Worm (Caenorhabditis elegans): Measurements from ENCODE around the gene nhr-22.
A peak's percentile ranks its signal among the peaks of the same experiment; 100 is the strongest.

Gene nhr-22

DNA sequence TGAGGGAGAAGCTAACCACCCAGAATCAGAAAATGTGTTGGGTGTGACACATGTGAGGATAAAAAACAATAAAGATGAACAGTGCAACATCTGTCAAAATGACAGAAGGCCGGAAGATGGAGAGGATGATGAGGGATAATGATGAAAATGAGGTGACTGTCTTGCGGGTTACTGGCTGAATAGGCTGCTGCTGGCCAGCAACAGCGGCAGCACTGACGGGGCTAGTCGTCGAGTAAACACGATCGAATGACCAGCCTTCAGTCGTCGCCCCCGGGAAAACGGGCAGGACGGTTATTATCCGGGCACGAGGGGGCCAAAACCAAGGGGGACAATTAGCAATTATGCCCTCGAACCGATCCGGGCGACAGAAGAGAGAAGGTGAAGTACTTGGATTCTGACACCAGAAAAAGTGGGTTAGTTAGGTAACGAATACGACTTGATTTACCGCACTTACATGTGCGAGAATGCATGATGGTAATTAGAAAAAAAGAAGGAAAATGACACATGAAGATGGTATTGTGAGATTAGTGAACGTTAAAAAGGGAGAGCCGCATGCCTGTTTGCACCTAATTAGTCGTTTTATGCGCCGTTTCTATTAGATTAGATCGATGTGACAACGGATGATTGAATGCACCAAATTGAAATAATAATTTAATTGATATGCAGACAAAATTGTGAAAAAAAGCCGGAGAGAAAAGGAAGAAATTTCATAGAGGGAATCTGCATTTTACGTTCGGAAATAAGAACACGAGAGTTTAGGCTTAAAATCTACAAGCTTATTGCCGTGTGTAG is 37.7 kb downstream of the nhr-22 start:
- TF ChIP-seq ceh-2 (tag; optimal IDR thresholded peaks at IDR 0.05) (peak; percentile 20), ceh-31 (tag; optimal IDR thresholded peaks at IDR 0.05) (peak; percentile 83), unc-3 (GFP tag; conservative IDR thresholded peaks at IDR 0.05) (no peak), unc-3 (tag; optimal IDR thresholded peaks at IDR 0.05) (no peak), tbx-2 (tag; optimal IDR thresholded peaks at IDR 0.05) (peak; percentile 48), che-1 (tag; optimal IDR thresholded peaks at IDR 0.05) (no peak), unc-42 (tag; optimal IDR thresholded peaks at IDR 0.05) (peak; percentile 55), ets-4 (tag; optimal IDR thresholded peaks at IDR 0.05) (no peak), fkh-6 (tag; optimal IDR thresholded peaks at IDR 0.05) (peak; percentile 4), sdc-2 (tag; optimal IDR thresholded peaks at IDR 0.05) (peak; percentile 13), dmd-4 (tag; optimal IDR thresholded peaks at IDR 0.05; ENCODE audit: borderline replicate concordance) (no peak), ref-2 (tag; optimal IDR thresholded peaks at IDR 0.05) (peak; percentile 14), ceh-18 (tag; optimal IDR thresholded peaks at IDR 0.05) (peak; percentile 9)

DNA sequence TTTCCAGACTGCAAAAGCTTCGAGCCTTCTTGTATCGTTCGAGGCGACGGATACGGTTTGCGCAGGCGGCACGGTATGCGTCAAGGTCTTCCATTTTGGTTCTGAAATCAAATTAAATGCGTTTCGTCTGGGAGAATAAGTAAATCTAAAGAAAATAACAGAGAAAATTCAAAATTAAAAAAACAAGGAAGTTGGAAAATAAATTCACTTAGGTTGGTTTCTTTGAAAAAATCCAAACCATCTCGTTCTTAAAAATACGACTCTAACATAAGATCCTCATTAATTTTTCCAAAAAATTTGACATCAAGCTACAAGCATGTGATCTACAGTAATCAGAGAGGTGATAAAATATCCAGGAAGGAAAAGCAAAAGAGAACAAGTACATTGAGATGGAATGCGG is 39.4 kb downstream of the nhr-22 start, which contains the start of gene T25D10.4:
Gene T25D10.4 (minus strand): TSS at position 101 of the 400 bp plus-strand sequence.
- TF ChIP-seq pax-1 (tag; optimal IDR thresholded peaks at IDR 0.05), result no peak
- TF ChIP-seq syd-9 (tag; optimal IDR thresholded peaks at IDR 0.05), result no peak
- no peak for TF ChIP-seq ceh-24 (tag; optimal IDR thresholded peaks at IDR 0.05)

DNA sequence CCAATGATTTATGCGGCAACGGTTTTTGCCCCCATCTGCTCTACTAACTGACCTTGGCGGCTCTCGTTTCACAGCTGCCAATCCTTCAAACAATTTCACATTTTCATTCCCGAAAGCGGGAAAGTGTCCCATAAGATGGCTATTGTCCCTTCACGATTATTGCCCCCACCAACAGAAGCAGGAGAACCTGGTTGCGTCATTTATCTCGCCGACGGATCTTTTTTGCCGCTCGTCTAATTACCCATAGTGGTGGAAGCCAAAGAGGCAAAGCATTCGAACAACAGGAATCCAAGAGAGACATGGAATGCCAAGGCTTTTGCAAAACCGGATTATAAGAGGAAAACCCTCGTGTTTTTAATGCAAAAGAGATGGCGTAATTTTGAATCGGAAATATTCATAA is 40.5 kb downstream of the nhr-22 start:
- TF ChIP-seq fax-1 (tag; optimal IDR thresholded peaks at IDR 0.05) (no peak), unc-42 (tag; optimal IDR thresholded peaks at IDR 0.05) (no peak), ceh-31 (tag; optimal IDR thresholded peaks at IDR 0.05) (peak; percentile 60), pros-1 (tag; optimal IDR thresholded peaks at IDR 0.05) (no peak), lin-11 (tag; optimal IDR thresholded peaks at IDR 0.05) (no peak), rnt-1 (tag; optimal IDR thresholded peaks at IDR 0.05) (peak; percentile 35)

DNA sequence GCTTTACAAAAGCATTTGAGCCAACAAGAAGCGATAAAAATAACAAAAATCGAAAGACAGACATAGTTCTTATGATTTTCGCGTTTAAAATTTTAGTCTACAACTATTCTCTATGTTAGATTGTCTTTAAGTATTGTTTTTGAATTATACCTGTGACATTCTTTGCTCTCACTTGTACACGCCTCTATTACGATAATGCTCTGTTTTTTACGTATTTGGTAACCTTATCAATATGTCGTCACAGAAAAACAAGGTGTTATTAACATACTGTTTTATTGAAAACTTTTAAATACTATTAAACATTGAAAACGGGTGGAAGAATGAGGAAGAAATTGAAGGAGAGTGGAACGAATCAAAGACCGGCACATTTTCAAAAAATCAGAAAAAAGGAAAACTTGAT is 42.3 kb downstream of the nhr-22 start, which contains the start of gene spp-11:
Gene spp-11 (minus strand): TSS at position 101 of the 400 bp plus-strand sequence.
- TF ChIP-seq fkh-10 (GFP tag; optimal IDR thresholded peaks at IDR 0.05) (no peak), K02D7.2 (tag; optimal IDR thresholded peaks at IDR 0.05) (no peak), tbx-7 (tag; optimal IDR thresholded peaks at IDR 0.05) (no peak), T23F11.4 (GFP tag; optimal IDR thresholded peaks at IDR 0.05) (no peak), ttx-3 (tag; optimal IDR thresholded peaks at IDR 0.05) (no peak), odd-2 (tag; optimal IDR thresholded peaks at IDR 0.05) (no peak), hlh-30 (tag; optimal IDR thresholded peaks at IDR 0.05; ENCODE audit: insufficient read depth) (no peak), syd-9 (tag; optimal IDR thresholded peaks at IDR 0.05) (no peak), rnt-1 (tag; optimal IDR thresholded peaks at IDR 0.05) (no peak), pqm-1 (tag; optimal IDR thresholded peaks at IDR 0.05) (no peak), ceh-18 (tag; optimal IDR thresholded peaks at IDR 0.05) (no peak)

DNA sequence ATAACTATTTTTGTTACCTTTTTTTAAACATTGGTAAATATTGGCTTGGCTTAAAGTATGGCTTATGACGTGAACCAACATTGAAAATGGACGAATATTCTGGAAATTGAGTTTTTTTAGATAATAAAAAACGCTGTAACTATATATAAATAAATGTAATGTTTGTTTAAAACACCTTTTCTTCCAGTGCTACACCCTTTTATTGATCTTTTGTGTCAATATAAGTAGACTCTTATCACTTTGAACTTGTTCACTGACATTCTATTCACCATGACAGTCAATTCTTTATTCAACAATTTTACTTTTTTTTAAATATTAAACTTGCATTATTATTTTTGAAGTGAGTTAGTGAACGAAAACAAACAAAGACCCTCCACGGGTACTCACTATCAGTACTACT is 46.4 kb downstream of the nhr-22 start, which contains the start of gene T25D10.1:
Gene T25D10.1 (plus strand): TSS at position 169 of the 400 bp plus-strand sequence.
- no peak for TF ChIP-seq pros-1 (tag; optimal IDR thresholded peaks at IDR 0.05)
- no peak for TF ChIP-seq rnt-1 (tag; optimal IDR thresholded peaks at IDR 0.05)
- TF ChIP-seq ets-4 (tag; optimal IDR thresholded peaks at IDR 0.05), result no peak
- TF ChIP-seq ahr-1 (tag; optimal IDR thresholded peaks at IDR 0.05), result no peak
- no peak for TF ChIP-seq pha-2 (tag; optimal IDR thresholded peaks at IDR 0.05)

DNA sequence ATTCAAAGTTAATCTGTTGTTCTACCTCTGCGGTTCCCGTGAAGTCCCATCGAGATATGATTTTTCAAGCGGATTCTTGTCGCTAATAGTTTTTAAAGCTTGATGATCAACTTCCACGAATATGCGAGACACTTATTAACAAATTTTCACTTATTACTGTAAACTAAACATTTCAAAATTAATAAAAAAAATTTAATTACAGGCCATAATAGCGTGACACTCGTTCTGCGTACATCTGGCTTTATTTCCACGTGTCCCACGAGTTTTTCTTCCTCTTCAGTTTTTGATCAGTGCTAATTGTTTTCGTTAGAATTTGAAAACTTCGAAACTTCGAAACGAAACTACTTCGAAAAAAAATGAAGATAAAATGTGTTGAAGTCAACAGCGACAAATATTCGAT is 47.9 kb downstream of the nhr-22 start, which contains the start of gene btb-2:
Gene btb-2 (plus strand): TSS at position 301 of the 400 bp plus-strand sequence.
- TF ChIP-seq ceh-9 (tag; optimal IDR thresholded peaks at IDR 0.05) (no peak), gmeb-2 (tag; optimal IDR thresholded peaks at IDR 0.05) (no peak), K09A11.1 (tag; optimal IDR thresholded peaks at IDR 0.05; ENCODE audit: insufficient read depth) (no peak), hlh-8 (tag; optimal IDR thresholded peaks at IDR 0.05) (no peak), ceh-22 (tag; optimal IDR thresholded peaks at IDR 0.05) (no peak), dmd-4 (tag; optimal IDR thresholded peaks at IDR 0.05; ENCODE audit: borderline replicate concordance) (no peak), ceh-18 (tag; optimal IDR thresholded peaks at IDR 0.05) (no peak), ttx-3 (tag; optimal IDR thresholded peaks at IDR 0.05) (no peak), ceh-45 (GFP tag; IDR thresholded peaks at IDR 0.05) (no peak), ceh-30 (tag; optimal IDR thresholded peaks at IDR 0.05) (no peak), Y22D7AL.16 (tag; optimal IDR thresholded peaks at IDR 0.05) (no peak), lim-6 (tag; optimal IDR thresholded peaks at IDR 0.05) (no peak), elt-4 (tag; optimal IDR thresholded peaks at IDR 0.05) (no peak), ref-2 (tag; optimal IDR thresholded peaks at IDR 0.05) (no peak), pqm-1 (tag; optimal IDR thresholded peaks at IDR 0.05) (no peak)

All from whole organism, late embryonic.